Worm (Caenorhabditis elegans) whole organism, mixed stage, embryonic: ENCODE measurements around the gene nhr-202.

Experiments used
- cnd-1 ChIP-seq: fragments of 200-800 bp; sonication (Bioruptor generic); optimal IDR thresholded peaks from 2 replicates; lab custom pipeline; 2018; ENCODE audit warnings: mild to moderate bottlenecking, missing genetic modification characterization, missing compliant biosample characterization
- ham-2 ChIP-seq: fragments of 200-800 bp; sonication (Bioruptor generic); optimal IDR thresholded peaks from 2 replicates; lab custom pipeline; 2018; ENCODE audit warnings: mild to moderate bottlenecking, missing genetic modification characterization, missing compliant biosample characterization
- lin-13 ChIP-seq: fragments of 150-350 bp; optimal IDR thresholded peaks from 2 replicates; lab custom pipeline; 2014; ENCODE audit warnings: missing biosample characterization, missing genetic modification characterization
- nhr-12 ChIP-seq: fragments of 150-350 bp; optimal IDR thresholded peaks from 2 replicates; lab custom pipeline; 2014; ENCODE audit warnings: missing biosample characterization, missing genetic modification characterization
- nhr-28 ChIP-seq: fragments of 150-350 bp; optimal IDR thresholded peaks from 2 replicates; lab custom pipeline; 2014; ENCODE audit warnings: missing biosample characterization, missing genetic modification characterization
- nhr-76 ChIP-seq: sonication (generic microtip); optimal IDR thresholded peaks from 2 replicates; lab custom pipeline; 2017; ENCODE audit warnings: missing biosample characterization, missing genetic modification characterization
- ztf-11 ChIP-seq: fragments of 150-350 bp; optimal IDR thresholded peaks from 2 replicates; lab custom pipeline; 2014; ENCODE audit warnings: missing biosample characterization, missing genetic modification characterization

- TF ChIP-seq ztf-11 (tag; lab: Kevin White, UChicago), result no peak
- TF ChIP-seq ham-2 (GFP tag; lab: Kevin White, UChicago), result no peak
- TF ChIP-seq nhr-76 (tag; lab: Kevin White, UChicago), result no peak
- no peak for TF ChIP-seq nhr-28 (tag; lab: Kevin White, UChicago)
- no peak for TF ChIP-seq cnd-1 (tag; lab: Kevin White, UChicago)
- no peak for TF ChIP-seq nhr-12 (tag; lab: Kevin White, UChicago)
- TF ChIP-seq lin-13 (tag; lab: Kevin White, UChicago), result no peak
These were observed 16.7 kb downstream of the nhr-202 start for ce11 chrV:479046-479445.
